Worm (Caenorhabditis elegans) whole organism, L4 larva: ENCODE measurements around the gene C32D5.4.
A peak's percentile ranks its signal among the peaks of the same experiment; 100 is the strongest.

Experiments used
- D1046.2 ChIP-seq: fragments of 200-800 bp; sonication (Bioruptor generic); IDR thresholded peaks from 2 replicates; pipeline ENCODE4 v1.3.6; 2022; ENCODE audit warnings: missing genetic modification characterization, missing compliant biosample characterization
- F44E2.7 ChIP-seq: fragments of 200-800 bp; sonication (Bioruptor generic); IDR thresholded peaks from 2 replicates; pipeline ENCODE4 v2.1.2; 2022; ENCODE audit warnings: missing genetic modification characterization, missing compliant biosample characterization
- R02D3.7 ChIP-seq: fragments of 150-350 bp; sonication (generic microtip); optimal IDR thresholded peaks from 3 replicates; lab custom pipeline; 2014; ENCODE audit warnings: missing biosample characterization, missing genetic modification characterization
- Y105C5A.15 ChIP-seq: fragments of 200-800 bp; sonication (Bioruptor generic); IDR thresholded peaks from 2 replicates; pipeline ENCODE4 v1.3.6; 2022; ENCODE audit warnings: missing genetic modification characterization, missing compliant biosample characterization
- Y5F2A.4 ChIP-seq: fragments of 200-800 bp; sonication (Bioruptor generic); optimal IDR thresholded peaks from 2 replicates; lab custom pipeline; 2018; ENCODE audit warnings: mild to moderate bottlenecking, missing genetic modification characterization, missing compliant biosample characterization
- Y75B8A.6 ChIP-seq: fragments of 200-800 bp; sonication (Bioruptor generic); IDR thresholded peaks from 2 replicates; pipeline ENCODE4 v1.3.6; 2022; ENCODE audit warnings: missing genetic modification reagents, missing genetic modification characterization, missing compliant biosample characterization
- ama-1 ChIP-seq: fragments of 150-350 bp; optimal IDR thresholded peaks from 2 replicates; lab custom pipeline; 2014; ENCODE audit warnings: inconsistent platforms, mixed read lengths
- ceh-20 ChIP-seq: fragments of 200-800 bp; sonication (Bioruptor generic); IDR thresholded peaks from 2 replicates; pipeline ENCODE4 v1.3.6; 2022; ENCODE audit warnings: missing genetic modification reagents, missing genetic modification characterization, missing compliant biosample characterization
- ceh-32 ChIP-seq: sonication (generic microtip); optimal IDR thresholded peaks from 2 replicates; lab custom pipeline; 2016; ENCODE audit warnings: mild to moderate bottlenecking, missing genetic modification characterization, missing compliant biosample characterization; ENCODE audit not compliant: poor library complexity
- daf-12 ChIP-seq: fragments of 150-350 bp; optimal IDR thresholded peaks from 2 replicates; lab custom pipeline; 2014; ENCODE audit warnings: missing biosample characterization, missing genetic modification reagents, missing genetic modification characterization
- daf-16 ChIP-seq, 3 experiments: sonication (generic microtip); optimal IDR thresholded peaks; 2 replicates each; lab custom pipeline; 2016 to 2017; ENCODE audit warnings: missing genetic modification characterization in 3 of 3, missing genetic modification reagents in 3 of 3, mild to moderate bottlenecking in 2 of 3, missing compliant biosample characterization in 2 of 3, missing biosample characterization in 1 of 3, moderate library complexity in 1 of 3
- daf-19 ChIP-seq: fragments of 200-800 bp; sonication (Bioruptor generic); conservative IDR thresholded peaks from 2 replicates; pipeline ENCODE4 v1.3.6; 2022; ENCODE audit warnings: missing genetic modification characterization, missing compliant biosample characterization
- dve-1 ChIP-seq: sonication (generic microtip); optimal IDR thresholded peaks from 2 replicates; lab custom pipeline; 2017; ENCODE audit warnings: antibody characterized with exemption, mild to moderate bottlenecking, missing genetic modification characterization, missing compliant biosample characterization; ENCODE audit not compliant: insufficient read depth
- egl-27 ChIP-seq: sonication (generic microtip); optimal IDR thresholded peaks from 3 replicates; lab custom pipeline; 2017; ENCODE audit warnings: missing biosample characterization, missing genetic modification reagents, missing genetic modification characterization
- egl-43 ChIP-seq: fragments of 200-800 bp; sonication (Bioruptor generic); IDR thresholded peaks from 2 replicates; pipeline ENCODE4 v1.3.6; 2022; ENCODE audit warnings: missing genetic modification reagents, missing genetic modification characterization, missing compliant biosample characterization
- fkh-10 ChIP-seq: fragments of 150-350 bp; optimal IDR thresholded peaks from 2 replicates; lab custom pipeline; 2014; ENCODE audit warnings: missing biosample characterization, missing genetic modification reagents, missing genetic modification characterization
- gei-8 ChIP-seq: fragments of 200-800 bp; sonication (Bioruptor generic); optimal IDR thresholded peaks from 2 replicates; lab custom pipeline; 2018; ENCODE audit warnings: mild to moderate bottlenecking, missing genetic modification characterization, missing compliant biosample characterization
- hlh-11 ChIP-seq: fragments of 200-800 bp; sonication (Bioruptor generic); optimal IDR thresholded peaks from 2 replicates; lab custom pipeline; 2018; ENCODE audit warnings: mild to moderate bottlenecking, missing genetic modification characterization, missing compliant biosample characterization
- hmg-1.1 ChIP-seq: fragments of 200-800 bp; sonication (Bioruptor generic); IDR thresholded peaks from 2 replicates; pipeline ENCODE4 v1.3.6; 2022; ENCODE audit warnings: missing genetic modification reagents, missing genetic modification characterization, missing compliant biosample characterization
- lim-7 ChIP-seq: fragments of 200-800 bp; sonication (Bioruptor generic); IDR thresholded peaks from 2 replicates; pipeline ENCODE4 v1.3.6; 2022; ENCODE audit warnings: missing genetic modification characterization, missing compliant biosample characterization
- lin-1 ChIP-seq: fragments of 200-800 bp; sonication (Bioruptor generic); IDR thresholded peaks from 2 replicates; pipeline ENCODE4 v1.3.6; 2022; ENCODE audit warnings: missing genetic modification reagents, missing genetic modification characterization, missing compliant biosample characterization
- lin-13 ChIP-seq: fragments of 150-350 bp; optimal IDR thresholded peaks from 2 replicates; lab custom pipeline; 2014; ENCODE audit warnings: missing biosample characterization, missing genetic modification reagents, missing genetic modification characterization
- lin-15B ChIP-seq: fragments of 150-350 bp; sonication (generic microtip); optimal IDR thresholded peaks from 3 replicates; lab custom pipeline; 2014; ENCODE audit warnings: missing biosample characterization, missing genetic modification characterization
- lin-29 ChIP-seq: fragments of 200-800 bp; sonication (Bioruptor generic); IDR thresholded peaks from 2 replicates; pipeline ENCODE4 v1.3.6; 2022; ENCODE audit warnings: missing genetic modification reagents, missing genetic modification characterization, missing compliant biosample characterization
- lir-3 ChIP-seq: sonication (generic microtip); optimal IDR thresholded peaks from 2 replicates; lab custom pipeline; 2016; ENCODE audit warnings: mild to moderate bottlenecking, missing genetic modification characterization, missing compliant biosample characterization
- mdl-1 ChIP-seq, 2 experiments: fragments of 150-350 bp in 1 of 2; sonication (generic microtip) in 1 of 2; optimal IDR thresholded peaks; 2 replicates each; lab custom pipeline; 2014 to 2017; ENCODE audit warnings: missing biosample characterization in 2 of 2, missing genetic modification characterization in 2 of 2
- mdt-29 ChIP-seq: fragments of 200-800 bp; sonication (Bioruptor generic); IDR thresholded peaks from 2 replicates; pipeline ENCODE4 v1.3.6; 2022; ENCODE audit warnings: missing genetic modification reagents, missing genetic modification characterization, missing compliant biosample characterization
- mes-2 ChIP-seq: sonication (generic microtip); optimal IDR thresholded peaks from 2 replicates; lab custom pipeline; 2016; ENCODE audit warnings: missing genotype, mild to moderate bottlenecking, missing genetic modification characterization, missing compliant biosample characterization; ENCODE audit not compliant: poor library complexity, severe bottlenecking
- mxl-3 ChIP-seq: fragments of 200-800 bp; sonication (Bioruptor generic); optimal IDR thresholded peaks from 2 replicates; lab custom pipeline; 2018; ENCODE audit warnings: mild to moderate bottlenecking, missing genetic modification characterization, missing compliant biosample characterization
- nhr-10 ChIP-seq: fragments of 150-350 bp; optimal IDR thresholded peaks from 2 replicates; lab custom pipeline; 2014; ENCODE audit warnings: missing biosample characterization, missing genetic modification characterization
- nhr-102 ChIP-seq: sonication (generic microtip); optimal IDR thresholded peaks from 2 replicates; lab custom pipeline; 2016; ENCODE audit warnings: mild to moderate bottlenecking, missing genetic modification characterization, moderate library complexity, missing compliant biosample characterization
- nhr-11 ChIP-seq: fragments of 150-350 bp; optimal IDR thresholded peaks from 2 replicates; lab custom pipeline; 2014; ENCODE audit warnings: missing biosample characterization, missing genetic modification characterization
- nhr-111 ChIP-seq: fragments of 200-800 bp; sonication (Bioruptor generic); optimal IDR thresholded peaks from 2 replicates; lab custom pipeline; 2018; ENCODE audit warnings: mild to moderate bottlenecking, missing genetic modification characterization, missing compliant biosample characterization
- nhr-41 ChIP-seq: fragments of 200-800 bp; sonication (Bioruptor generic); IDR thresholded peaks from 2 replicates; pipeline ENCODE4 v1.3.6; 2022; ENCODE audit warnings: missing genetic modification reagents, missing genetic modification characterization, missing compliant biosample characterization
- nhr-6 ChIP-seq: fragments of 150-350 bp; optimal IDR thresholded peaks from 2 replicates; lab custom pipeline; 2014; ENCODE audit warnings: missing biosample characterization, missing genetic modification characterization
- nhr-76 ChIP-seq: fragments of 150-350 bp; optimal IDR thresholded peaks from 2 replicates; lab custom pipeline; 2014; ENCODE audit warnings: missing biosample characterization, missing genetic modification characterization
- set-16 ChIP-seq: fragments of 200-800 bp; sonication (Bioruptor generic); IDR thresholded peaks from 2 replicates; pipeline ENCODE4 v1.3.6; 2022; ENCODE audit warnings: missing genetic modification reagents, missing genetic modification characterization, missing compliant biosample characterization
- snpc-1.2 ChIP-seq: fragments of 200-800 bp; sonication (Bioruptor generic); IDR thresholded peaks from 2 replicates; pipeline ENCODE4 v1.3.6; 2022; ENCODE audit warnings: missing genetic modification reagents, missing genetic modification characterization, missing compliant biosample characterization
- snpc-4 ChIP-seq: fragments of 150-350 bp; optimal IDR thresholded peaks from 2 replicates; lab custom pipeline; 2014; ENCODE audit warnings: missing biosample characterization, missing genetic modification characterization
- spr-1 ChIP-seq: sonication (generic microtip); optimal IDR thresholded peaks from 2 replicates; lab custom pipeline; 2016; ENCODE audit warnings: mild to moderate bottlenecking, missing genetic modification characterization, missing compliant biosample characterization
- tra-1 ChIP-seq: fragments of 200-800 bp; sonication (Bioruptor generic); IDR thresholded peaks from 2 replicates; pipeline ENCODE4 v1.3.6; 2022; ENCODE audit warnings: missing genetic modification reagents, missing genetic modification characterization, missing compliant biosample characterization
- unc-130 ChIP-seq: sonication (generic microtip); optimal IDR thresholded peaks from 2 replicates; lab custom pipeline; 2016; ENCODE audit warnings: missing genetic modification reagents, missing genetic modification characterization, missing compliant biosample characterization
- unc-39 ChIP-seq: sonication (generic microtip); optimal IDR thresholded peaks from 2 replicates; lab custom pipeline; 2017; ENCODE audit warnings: missing biosample characterization, missing genetic modification characterization
- unc-62 ChIP-seq, 3 experiments: fragments of 150-350 bp in 1 of 3; sonication (generic microtip); optimal IDR thresholded peaks in 2 of 3; peaks in 1 of 3; 1 replicate in 1 of 3; 2 replicates in 2 of 3; lab custom pipeline; 2014 to 2017; ENCODE audit warnings: missing biosample characterization in 3 of 3, missing genetic modification characterization in 3 of 3, missing genetic modification reagents in 3 of 3, missing genotype in 1 of 3
- ztf-7 ChIP-seq: fragments of 150-350 bp; optimal IDR thresholded peaks from 2 replicates; lab custom pipeline; 2014; ENCODE audit warnings: missing biosample characterization, missing genetic modification characterization

The C32D5.4 gene

ce11 chrII:6346551-6347079 is 23.7 kb upstream of the C32D5.4 start (continued):
- TF ChIP-seq D1046.2 (GFP tag; lab: Robert Waterston, UW) (no peak; the same call in 1 of the 2 replicates), gei-8 (GFP tag; lab: Kevin White, UChicago) (peak; percentile 58), unc-130 (GFP tag; lab: Kevin White, UChicago) (no peak), nhr-6 (tag; lab: Kevin White, UChicago) (peak; percentile 82), ceh-20 (GFP tag; lab: Robert Waterston, UW) (no peak), set-16 (no peak), unc-39 (tag; lab: Kevin White, UChicago) (no peak), mes-2 (tag; lab: Kevin White, UChicago) (peak; percentile 47), dve-1 (tag; lab: Kevin White, UChicago) (peak; percentile 78), lin-29 (GFP tag; lab: Robert Waterston, UW) (peak; percentile 55; the same call in 1 of the 2 replicates), spr-1 (peak; percentile 70), nhr-111 (GFP tag; lab: Kevin White, UChicago) (no peak), mdl-1 (tag; optimal IDR thresholded peaks at IDR 0.05; lab: Kevin White, UChicago) (no peak), ztf-7 (tag; lab: Kevin White, UChicago) (peak; percentile 64), daf-12 (tag; lab: Kevin White, UChicago) (no peak), nhr-76 (peak; percentile 19)

ce11 chrII:6345195-6346158 is 22.6 kb upstream of the C32D5.4 start, which contains the start of gene C32D5.8:
TSS of gene C32D5.8 (minus strand) at chrII:6345964.
- TF ChIP-seq snpc-4 (no peak), ceh-20 (GFP tag; lab: Robert Waterston, UW) (no peak), F44E2.7 (GFP tag; lab: Robert Waterston, UW) (no peak), ama-1 (lab: Kevin White, UChicago) (peak; percentile 48), mxl-3 (GFP tag; lab: Kevin White, UChicago) (peak; percentile 38), daf-16 (GFP tag; optimal IDR thresholded peaks at IDR 0.05; lab: Kevin White, UChicago) (no peak), daf-16 (tag; optimal IDR thresholded peaks at IDR 0.05; lab: Kevin White, UChicago) (peak; percentile 56), lir-3 (no peak), hlh-11 (tag; lab: Kevin White, UChicago) (peak; percentile 37), fkh-10 (GFP tag; lab: Kevin White, UChicago) (no peak), R02D3.7 (tag; lab: Kevin White, UChicago) (no peak), lin-1 (GFP tag; lab: Robert Waterston, UW) (no peak), egl-43 (GFP tag; lab: Robert Waterston, UW) (no peak), tra-1 (GFP tag; lab: Robert Waterston, UW) (no peak), hmg-1.1 (no peak), nhr-11 (tag; lab: Kevin White, UChicago) (no peak), ceh-32 (no peak), snpc-1.2 (GFP tag; lab: Robert Waterston, UW) (0 out of 2 replicates have a peak, but pooled peaks have one; percentile 27), nhr-102 (tag; lab: Kevin White, UChicago) (no peak), Y105C5A.15 (GFP tag; lab: Robert Waterston, UW) (0 out of 2 replicates have a peak, but pooled peaks have one; percentile 41), daf-12 (tag; lab: Kevin White, UChicago) (no peak), Y5F2A.4 (no peak), unc-130 (GFP tag; lab: Kevin White, UChicago) (no peak), spr-1 (no peak), lin-13 (GFP tag; lab: Kevin White, UChicago) (no peak), daf-19 (GFP tag; lab: Robert Waterston, UW) (no peak), egl-27 (tag; lab: Kevin White, UChicago) (no peak), nhr-41 (GFP tag; lab: Robert Waterston, UW) (no peak), unc-62 (GFP tag; optimal IDR thresholded peaks at IDR 0.05 in 1 of 2; lab: Kevin White, UChicago) (no peak), unc-62 (tag; optimal IDR thresholded peaks at IDR 0.05; lab: Kevin White, UChicago) (no peak), nhr-10 (tag; lab: Kevin White, UChicago) (no peak), lin-15B (tag; lab: Kevin White, UChicago) (no peak), gei-8 (GFP tag; lab: Kevin White, UChicago) (no peak), lim-7 (GFP tag; lab: Robert Waterston, UW) (no peak), Y75B8A.6 (no peak), mdt-29 (GFP tag; lab: Robert Waterston, UW) (no peak)
